Fruit fly (Drosophila melanogaster) Kc167 (cell line): ENCODE data around the gene Chd1.

Experiments
- Myc ChIP-seq: fragments of >200 bp; optimal IDR thresholded peaks from 2 replicates; lab custom pipeline; 2017; ENCODE audit warnings: missing external identifiers
- Sin3A ChIP-seq: fragments of >200 bp; optimal IDR thresholded peaks from 2 replicates; lab custom pipeline; 2018; ENCODE audit warnings: missing external identifiers
- h ChIP-seq: fragments of >200 bp; optimal IDR thresholded peaks from 3 replicates; lab custom pipeline; 2018; ENCODE audit warnings: missing external identifiers
- insv ChIP-seq: fragments of >200 bp; optimal IDR thresholded peaks from 3 replicates; lab custom pipeline; 2018; ENCODE audit warnings: missing external identifiers
- psq ChIP-seq: fragments of >200 bp; optimal IDR thresholded peaks from 2 replicates; lab custom pipeline; 2017; ENCODE audit warnings: missing external identifiers
- ttk ChIP-seq: sonication (Bioruptor generic); optimal IDR thresholded peaks from 2 replicates; lab custom pipeline; 2017; ENCODE audit warnings: missing external identifiers

Gene Chd1

DNA sequence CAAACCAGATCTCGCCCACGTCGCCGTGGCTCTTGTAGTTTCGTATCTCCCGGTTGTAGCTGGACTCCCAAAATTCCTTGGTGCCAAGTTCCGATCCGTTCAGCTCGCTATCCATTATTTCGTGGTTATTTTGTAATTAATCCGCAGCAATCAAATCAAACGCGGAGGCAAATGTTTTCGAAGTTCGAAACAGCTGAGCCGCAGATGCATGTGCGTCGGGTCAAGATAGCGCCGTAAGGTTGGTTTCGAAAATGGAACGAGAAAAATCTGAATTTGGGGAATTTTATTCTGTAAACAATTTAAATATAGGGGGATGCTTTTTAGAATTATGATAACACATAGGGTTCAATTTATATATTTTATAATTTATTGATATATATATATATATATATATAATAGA, 8.4 kb downstream of the Chd1 start, which contains the start of gene CG9643:
Gene CG9643 (minus strand): TSS at position 198 of the 400 bp plus-strand sequence.
- TF ChIP-seq h (lab: Kevin White, UChicago), result no peak
- TF ChIP-seq Sin3A (lab: Kevin White, UChicago), result no peak
- TF ChIP-seq psq (lab: Kevin White, UChicago), result no peak
- no peak for TF ChIP-seq Myc (lab: Kevin White, UChicago)
- TF ChIP-seq ttk (lab: Kevin White, UChicago), result no peak
- TF ChIP-seq insv (lab: Kevin White, UChicago), result no peak

DNA sequence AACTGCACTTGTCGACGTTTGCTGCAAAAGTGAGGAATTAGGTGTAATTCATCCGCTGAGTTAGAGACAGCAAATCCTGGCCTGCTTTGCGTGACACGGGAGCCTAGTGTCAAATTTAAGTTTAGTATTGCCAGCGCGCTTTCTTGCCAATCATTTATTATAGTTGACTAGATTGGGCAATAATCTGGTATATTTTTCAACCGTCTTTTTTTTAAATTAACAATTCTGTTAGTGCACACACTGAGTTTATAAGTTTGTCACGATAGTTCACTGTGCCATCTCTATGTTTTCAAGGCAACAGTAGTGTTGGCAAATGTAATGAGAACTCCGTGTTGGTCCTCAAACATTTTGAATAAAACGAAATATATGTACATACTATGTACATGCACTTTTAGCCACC, 10.7 kb downstream of the Chd1 start, which contains the start of the genes CG9641 and CG3165:
Gene CG9641 (minus strand): TSS at position 34 of the 400 bp plus-strand sequence.
Gene CG3165 (plus strand): TSS at position 294 of the 400 bp plus-strand sequence.
- no peak for TF ChIP-seq psq (lab: Kevin White, UChicago)
- no peak for TF ChIP-seq ttk (lab: Kevin White, UChicago)
- no peak for TF ChIP-seq h (lab: Kevin White, UChicago)
- no peak for TF ChIP-seq Myc (lab: Kevin White, UChicago)
- TF ChIP-seq Sin3A (lab: Kevin White, UChicago), result no peak

DNA sequence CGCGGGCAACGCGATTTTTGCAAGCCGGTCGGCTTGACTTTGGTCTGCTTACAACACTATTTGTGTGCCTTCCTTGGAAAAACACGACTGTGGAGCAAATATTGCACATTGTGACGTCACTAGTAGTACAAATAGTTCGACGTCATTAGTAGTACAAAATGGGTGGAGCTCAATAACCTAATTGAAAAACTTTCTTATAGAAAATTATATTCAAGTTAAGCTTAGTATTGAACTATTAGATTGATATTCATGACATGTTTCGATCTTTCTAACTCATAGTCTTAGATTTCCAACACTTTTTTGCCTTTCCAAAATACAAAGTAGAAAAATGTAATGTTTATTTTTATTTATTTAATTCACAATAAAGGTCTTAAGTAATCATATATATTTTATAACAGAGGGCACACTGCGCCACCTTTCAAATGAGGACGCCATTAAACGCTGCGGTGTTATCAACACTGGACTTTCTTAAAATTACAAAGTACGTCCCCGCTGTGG, 15.0 kb downstream of the Chd1 start, which contains the start of the genes Rrp1 and gammaTub23C:
Gene Rrp1 (minus strand): TSS at position 70 of the 498 bp plus-strand sequence.
Gene gammaTub23C (plus strand): TSS at position 453 of the 498 bp plus-strand sequence.
- TF ChIP-seq Sin3A (lab: Kevin White, UChicago), result no peak
- TF ChIP-seq Myc (lab: Kevin White, UChicago), result no peak
- no peak for TF ChIP-seq ttk (lab: Kevin White, UChicago)
- TF ChIP-seq insv (lab: Kevin White, UChicago), result no peak
- TF ChIP-seq psq (lab: Kevin White, UChicago), result no peak
- no peak for TF ChIP-seq h (lab: Kevin White, UChicago)

- no peak for TF ChIP-seq h (lab: Kevin White, UChicago)
- TF ChIP-seq psq (lab: Kevin White, UChicago), result no peak
- no peak for TF ChIP-seq ttk (lab: Kevin White, UChicago)
- TF ChIP-seq Sin3A (lab: Kevin White, UChicago), result no peak
- TF ChIP-seq Myc (lab: Kevin White, UChicago), result no peak
- TF ChIP-seq insv (lab: Kevin White, UChicago), result no peak
Observed at dm6 chr2L:2969438-2969837, 18.1 kb downstream of the Chd1 start, which contains the start of gene Ts. TSS of gene Ts (minus strand) at chr2L:2969638.

DNA sequence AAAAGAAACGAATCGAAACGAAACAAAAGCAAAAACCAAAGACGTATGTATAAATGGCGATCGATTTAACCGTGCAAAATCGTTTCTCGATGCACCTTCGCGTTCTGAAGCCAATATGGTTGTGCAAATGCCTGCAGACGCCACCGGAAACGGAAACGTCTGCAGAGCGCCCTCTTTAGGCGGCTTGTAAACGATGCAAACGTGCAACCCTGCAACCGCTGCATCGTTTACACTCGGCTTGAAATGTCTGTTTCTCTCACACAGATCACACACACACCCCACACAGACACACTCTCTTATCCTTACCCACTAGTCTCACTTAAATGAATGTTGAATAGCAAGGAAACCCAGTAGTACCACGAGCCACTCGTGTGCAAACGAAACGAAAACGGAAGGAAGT, 20.6 kb downstream of the Chd1 start:
- TF ChIP-seq ttk (lab: Kevin White, UChicago) (no peak), insv (lab: Kevin White, UChicago) (no peak)

DNA sequence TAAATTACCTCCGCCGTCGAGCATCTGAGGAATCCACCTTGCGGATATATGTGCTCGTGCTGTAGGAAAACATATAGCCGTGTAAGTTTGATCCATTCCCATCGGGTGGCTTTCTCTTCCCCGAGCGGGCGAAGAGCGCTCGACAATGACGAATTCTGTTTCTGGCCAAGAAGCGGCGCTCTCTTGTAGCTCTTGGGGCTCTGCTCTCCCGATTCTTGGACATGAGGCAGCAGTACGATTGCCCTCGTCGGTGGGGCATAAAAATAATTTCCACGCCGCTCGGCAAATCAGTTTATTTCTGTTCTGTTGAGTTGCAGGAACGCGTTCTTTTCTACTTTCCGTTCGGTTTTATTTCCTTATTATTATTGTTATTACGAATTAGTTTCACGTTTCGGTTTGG, 28.7 kb downstream of the Chd1 start:
- TF ChIP-seq ttk (lab: Kevin White, UChicago) (no peak), insv (lab: Kevin White, UChicago) (no peak), Sin3A (lab: Kevin White, UChicago) (no peak), psq (lab: Kevin White, UChicago) (no peak), h (lab: Kevin White, UChicago) (no peak), Myc (lab: Kevin White, UChicago) (no peak)

DNA sequence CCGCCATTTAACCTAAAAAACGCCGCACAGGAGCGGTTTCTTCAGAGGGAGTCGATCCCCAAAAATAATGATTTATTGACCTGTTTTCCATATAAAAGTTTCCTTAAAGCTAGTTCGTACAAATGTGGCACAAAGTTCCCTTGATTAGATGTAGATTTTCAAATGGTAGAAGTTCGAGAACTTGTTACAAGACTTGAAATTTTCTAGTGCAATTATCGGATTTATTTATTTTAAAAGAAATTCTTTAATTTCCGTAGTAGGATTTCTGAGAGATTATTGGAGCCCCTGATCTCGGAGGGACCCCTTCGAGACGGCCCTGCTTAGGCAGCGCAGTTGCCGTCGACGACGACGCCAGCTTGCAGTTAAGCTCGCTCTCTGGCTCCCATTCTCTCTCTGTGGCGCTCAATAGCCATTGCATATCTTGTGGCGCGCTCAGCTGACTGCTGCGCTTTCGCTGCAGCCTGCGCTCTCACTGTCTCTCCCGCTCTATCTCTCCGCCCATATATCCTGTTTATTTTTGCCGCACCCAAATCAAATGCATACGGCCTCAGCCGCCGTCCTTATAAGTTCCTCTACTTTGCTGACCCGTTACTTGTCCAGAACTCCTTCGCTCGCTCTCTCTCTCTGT, 29.9 kb downstream of the Chd1 start:
- no peak for TF ChIP-seq Myc (lab: Kevin White, UChicago)
- no peak for TF ChIP-seq insv (lab: Kevin White, UChicago)
- no peak for TF ChIP-seq psq (lab: Kevin White, UChicago)
- TF ChIP-seq Sin3A (lab: Kevin White, UChicago), result no peak
- no peak for TF ChIP-seq ttk (lab: Kevin White, UChicago)
- no peak for TF ChIP-seq h (lab: Kevin White, UChicago)

DNA sequence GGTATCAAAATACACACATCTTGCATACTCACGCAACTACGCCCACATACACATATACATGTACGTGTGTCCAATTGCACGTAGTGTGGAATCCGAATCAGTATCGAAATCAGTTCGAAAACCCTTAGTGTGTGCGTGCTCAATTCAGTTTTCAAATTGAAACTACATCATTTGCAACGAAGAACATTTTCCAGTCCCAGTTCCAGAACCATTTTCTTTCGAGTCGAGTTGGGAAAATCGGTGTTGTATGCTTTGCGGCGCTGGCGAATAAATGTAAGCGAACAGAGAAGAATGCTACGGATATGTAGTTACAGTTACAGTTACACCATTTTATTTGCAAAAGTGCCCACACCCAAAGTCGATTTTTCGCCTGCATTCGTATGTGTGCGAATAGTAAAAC, 30.5 kb downstream of the Chd1 start:
- TF ChIP-seq insv (lab: Kevin White, UChicago) (no peak), ttk (lab: Kevin White, UChicago) (no peak), Myc (lab: Kevin White, UChicago) (no peak), Sin3A (lab: Kevin White, UChicago) (no peak), psq (lab: Kevin White, UChicago) (no peak), h (lab: Kevin White, UChicago) (no peak)

- TF ChIP-seq h (lab: Kevin White, UChicago), result no peak
- TF ChIP-seq ttk (lab: Kevin White, UChicago), result no peak
- TF ChIP-seq Sin3A (lab: Kevin White, UChicago), result no peak
- no peak for TF ChIP-seq psq (lab: Kevin White, UChicago)
- TF ChIP-seq Myc (lab: Kevin White, UChicago), result no peak
- TF ChIP-seq insv (lab: Kevin White, UChicago), result no peak
Observed at dm6 chr2L:2956358-2956757, 31.2 kb downstream of the Chd1 start.

dm6 chr2L:2955659-2956058, 31.9 kb downstream of the Chd1 start:
- TF ChIP-seq Myc (lab: Kevin White, UChicago) (no peak), psq (lab: Kevin White, UChicago) (no peak), insv (lab: Kevin White, UChicago) (no peak), Sin3A (lab: Kevin White, UChicago) (no peak), h (lab: Kevin White, UChicago) (no peak), ttk (lab: Kevin White, UChicago) (no peak)

- TF ChIP-seq h (lab: Kevin White, UChicago), result no peak
Observed at dm6 chr2L:2954472-2954871, 33.1 kb downstream of the Chd1 start, which contains the start of gene Rbp9. TSS of gene Rbp9 (plus strand) at chr2L:2954762.
